Worm (Caenorhabditis elegans) whole organism, L1 larva: ENCODE results near the gene suca-1.

Experiments used
- C04F5.9 ChIP-seq: sonication (generic microtip); optimal IDR thresholded peaks from 2 replicates; lab custom pipeline; 2016; ENCODE audit warnings: missing genetic modification characterization, missing compliant biosample characterization
- C34B4.2 ChIP-seq: sonication (generic microtip); optimal IDR thresholded peaks from 2 replicates; lab custom pipeline; 2017; ENCODE audit warnings: mild to moderate bottlenecking, missing genetic modification characterization, missing compliant biosample characterization
- alr-1 ChIP-seq: fragments of 200-800 bp; sonication (Bioruptor generic); optimal IDR thresholded peaks from 2 replicates; lab custom pipeline; 2018; ENCODE audit warnings: borderline replicate concordance, mild to moderate bottlenecking, missing genetic modification characterization, missing compliant biosample characterization
- aly-2 ChIP-seq: fragments of 150-350 bp; optimal IDR thresholded peaks from 2 replicates; lab custom pipeline; 2014; ENCODE audit warnings: missing biosample characterization, missing genetic modification characterization
- blmp-1 ChIP-seq: fragments of 150-350 bp; optimal IDR thresholded peaks from 2 replicates; lab custom pipeline; 2014; ENCODE audit warnings: missing biosample characterization, missing genetic modification characterization
- ceh-8 ChIP-seq: fragments of 200-800 bp; sonication (Bioruptor generic); optimal IDR thresholded peaks from 2 replicates; lab custom pipeline; 2018; ENCODE audit warnings: mild to moderate bottlenecking, missing genetic modification characterization, moderate library complexity, missing compliant biosample characterization
- ceh-82 ChIP-seq, 3 experiments: fragments of 150-350 bp in 1 of 3; sonication (generic microtip) in 2 of 3; optimal IDR thresholded peaks; 2 replicates each; lab custom pipeline; 2014 to 2017; ENCODE audit warnings: missing biosample characterization in 3 of 3, missing genetic modification characterization in 3 of 3
- ceh-90 ChIP-seq: sonication (generic microtip); optimal IDR thresholded peaks from 2 replicates; lab custom pipeline; 2016; ENCODE audit warnings: missing genetic modification characterization, missing compliant biosample characterization
- efl-1 ChIP-seq, 4 experiments: fragments of 150-350 bp; optimal IDR thresholded peaks in 3 of 4; peaks in 1 of 4; 1 replicate in 1 of 4; 2 replicates in 3 of 4; lab custom pipeline; 2014; ENCODE audit warnings: missing biosample characterization in 2 of 4, missing genetic modification characterization in 2 of 4, missing genetic modification reagents in 2 of 4
- ets-5 ChIP-seq: fragments of 200-800 bp; sonication (Bioruptor generic); IDR thresholded peaks from 2 replicates; pipeline ENCODE4 v1.3.6; 2022; ENCODE audit warnings: missing genetic modification characterization, missing compliant biosample characterization
- fkh-10 ChIP-seq: sonication (generic microtip); optimal IDR thresholded peaks from 2 replicates; lab custom pipeline; 2017; ENCODE audit warnings: missing biosample characterization, missing genetic modification reagents, missing genetic modification characterization
- fos-1 ChIP-seq: fragments of 150-350 bp; optimal IDR thresholded peaks from 2 replicates; lab custom pipeline; 2014; ENCODE audit warnings: missing biosample characterization, missing genetic modification characterization
- hlh-4 ChIP-seq: sonication (generic microtip); optimal IDR thresholded peaks from 2 replicates; lab custom pipeline; 2016; ENCODE audit warnings: mild to moderate bottlenecking, missing genetic modification characterization, missing compliant biosample characterization
- hpl-2 ChIP-seq: fragments of 150-350 bp; optimal IDR thresholded peaks from 2 replicates; lab custom pipeline; 2014; ENCODE audit warnings: missing biosample characterization, missing genetic modification reagents, missing genetic modification characterization
- jun-1 ChIP-seq: fragments of 150-350 bp; optimal IDR thresholded peaks from 2 replicates; lab custom pipeline; 2014; ENCODE audit warnings: missing biosample characterization, missing genetic modification reagents, missing genetic modification characterization
- lin-13 ChIP-seq: fragments of 150-350 bp; optimal IDR thresholded peaks from 2 replicates; lab custom pipeline; 2014; ENCODE audit warnings: missing biosample characterization, missing genetic modification reagents, missing genetic modification characterization
- lin-14 ChIP-seq: fragments of 200-800 bp; sonication (Bioruptor generic); optimal IDR thresholded peaks from 2 replicates; lab custom pipeline; 2018; ENCODE audit warnings: mild to moderate bottlenecking, missing genetic modification characterization, moderate library complexity, missing compliant biosample characterization
- lin-35 ChIP-seq, 2 experiments: fragments of 150-350 bp; optimal IDR thresholded peaks; 2 replicates each; lab custom pipeline; 2014; ENCODE audit warnings: missing biosample characterization in 2 of 2, missing genetic modification characterization in 2 of 2, missing genetic modification reagents in 2 of 2
- lin-39 ChIP-seq: fragments of 150-350 bp; optimal IDR thresholded peaks from 2 replicates; lab custom pipeline; 2014; ENCODE audit warnings: missing biosample characterization, missing genetic modification reagents, missing genetic modification characterization
- mab-9 ChIP-seq: fragments of 200-800 bp; sonication (Bioruptor generic); IDR thresholded peaks from 2 replicates; pipeline ENCODE4 v1.3.6; 2022; ENCODE audit warnings: missing genetic modification reagents, missing genetic modification characterization, missing compliant biosample characterization
- mef-2 ChIP-seq: fragments of 150-350 bp; optimal IDR thresholded peaks from 2 replicates; lab custom pipeline; 2014; ENCODE audit warnings: missing biosample characterization, missing genetic modification characterization
- mep-1 ChIP-seq: fragments of 150-350 bp; optimal IDR thresholded peaks from 2 replicates; lab custom pipeline; 2014; ENCODE audit warnings: missing biosample characterization, missing genetic modification characterization
- nhr-11 ChIP-seq: fragments of 150-350 bp; optimal IDR thresholded peaks from 2 replicates; lab custom pipeline; 2014; ENCODE audit warnings: missing biosample characterization, missing genetic modification characterization
- nhr-12 ChIP-seq: sonication (generic microtip); optimal IDR thresholded peaks from 2 replicates; lab custom pipeline; 2017; ENCODE audit warnings: missing biosample characterization, missing genetic modification characterization
- nhr-19 ChIP-seq: fragments of 200-800 bp; sonication (Bioruptor generic); conservative IDR thresholded peaks from 2 replicates; pipeline ENCODE4 v1.3.6; 2022; ENCODE audit warnings: missing genetic modification characterization, missing compliant biosample characterization
- nhr-20 ChIP-seq: sonication (generic microtip); optimal IDR thresholded peaks from 2 replicates; lab custom pipeline; 2016; ENCODE audit warnings: mild to moderate bottlenecking, missing genetic modification characterization, missing compliant biosample characterization
- nhr-28 ChIP-seq: fragments of 150-350 bp; optimal IDR thresholded peaks from 2 replicates; lab custom pipeline; 2014; ENCODE audit warnings: missing biosample characterization, missing genetic modification characterization
- nhr-71 ChIP-seq: sonication (generic microtip); optimal IDR thresholded peaks from 2 replicates; lab custom pipeline; 2016; ENCODE audit warnings: mild to moderate bottlenecking, missing genetic modification characterization, moderate library complexity, missing compliant biosample characterization
- nhr-84 ChIP-seq: sonication (generic microtip); optimal IDR thresholded peaks from 2 replicates; lab custom pipeline; 2017; ENCODE audit warnings: missing biosample characterization, missing genetic modification characterization
- nhr-85 ChIP-seq: sonication (generic microtip); peaks from one replicate; lab custom pipeline; 2016; ENCODE audit warnings: missing genetic modification characterization, inconsistent platforms, missing compliant biosample characterization
- nhr-90 ChIP-seq: sonication (generic microtip); optimal IDR thresholded peaks from 2 replicates; lab custom pipeline; 2016; ENCODE audit warnings: mild to moderate bottlenecking, missing genetic modification characterization, missing compliant biosample characterization; ENCODE audit not compliant: poor library complexity
- pax-3 ChIP-seq: fragments of 200-800 bp; sonication (Bioruptor generic); optimal IDR thresholded peaks from 2 replicates; lab custom pipeline; 2018; ENCODE audit warnings: mild to moderate bottlenecking, missing genetic modification characterization, moderate library complexity, missing compliant biosample characterization
- pqm-1 ChIP-seq: sonication (generic microtip); optimal IDR thresholded peaks from 3 replicates; lab custom pipeline; 2017; ENCODE audit warnings: missing biosample characterization, missing genetic modification characterization
- rnt-1 ChIP-seq: sonication (generic microtip); optimal IDR thresholded peaks from 2 replicates; lab custom pipeline; 2016; ENCODE audit warnings: mild to moderate bottlenecking, missing genetic modification characterization, moderate library complexity, missing compliant biosample characterization
- sptf-1 ChIP-seq: fragments of 150-350 bp; optimal IDR thresholded peaks from 2 replicates; lab custom pipeline; 2014; ENCODE audit warnings: missing biosample characterization, missing genetic modification characterization
- tbx-2 ChIP-seq: sonication (generic microtip); optimal IDR thresholded peaks from 2 replicates; lab custom pipeline; 2016; ENCODE audit warnings: missing genetic modification characterization, missing compliant biosample characterization
- tlp-1 ChIP-seq: fragments of 150-350 bp; optimal IDR thresholded peaks from 2 replicates; lab custom pipeline; 2014; ENCODE audit warnings: missing biosample characterization, missing genetic modification characterization
- unc-130 ChIP-seq: fragments of 150-350 bp; optimal IDR thresholded peaks from 2 replicates; lab custom pipeline; 2017; ENCODE audit warnings: missing biosample characterization, missing genetic modification characterization, inconsistent platforms
- unc-30 ChIP-seq: sonication (generic microtip); optimal IDR thresholded peaks from 2 replicates; lab custom pipeline; 2017; ENCODE audit warnings: missing biosample characterization, missing genetic modification characterization
- unc-62 ChIP-seq: fragments of 150-350 bp; optimal IDR thresholded peaks from 2 replicates; lab custom pipeline; 2014; ENCODE audit warnings: missing biosample characterization, missing genetic modification reagents, missing genetic modification characterization
- unc-86 ChIP-seq: sonication (generic microtip); optimal IDR thresholded peaks from 2 replicates; lab custom pipeline; 2016; ENCODE audit warnings: missing genetic modification characterization, missing compliant biosample characterization
- unc-98 ChIP-seq: fragments of 200-800 bp; sonication (Bioruptor generic); IDR thresholded peaks from 2 replicates; pipeline ENCODE4 v1.3.6; 2022; ENCODE audit warnings: missing genetic modification characterization, missing compliant biosample characterization
- vab-15 ChIP-seq: sonication (generic microtip); optimal IDR thresholded peaks from 2 replicates; lab custom pipeline; 2017; ENCODE audit warnings: missing genotype, mild to moderate bottlenecking, missing genetic modification characterization, missing compliant biosample characterization
- xbp-1 ChIP-seq: sonication (generic microtip); optimal IDR thresholded peaks from 2 replicates; lab custom pipeline; 2016; ENCODE audit warnings: missing genetic modification characterization, missing compliant biosample characterization
- zip-4 ChIP-seq: fragments of 200-800 bp; sonication (Bioruptor generic); optimal IDR thresholded peaks from 2 replicates; lab custom pipeline; 2018; ENCODE audit warnings: mild to moderate bottlenecking, missing genetic modification characterization, moderate library complexity, missing compliant biosample characterization
- ztf-11 ChIP-seq, 2 experiments: sonication (generic microtip); optimal IDR thresholded peaks; 2 replicates each; lab custom pipeline; 2016 to 2017; ENCODE audit warnings: missing genetic modification characterization in 2 of 2, missing biosample characterization in 1 of 2, missing compliant biosample characterization in 1 of 2
- ztf-4 ChIP-seq: fragments of 150-350 bp; optimal IDR thresholded peaks from 2 replicates; lab custom pipeline; 2014; ENCODE audit warnings: missing biosample characterization, missing genetic modification characterization

suca-1 gene

DNA sequence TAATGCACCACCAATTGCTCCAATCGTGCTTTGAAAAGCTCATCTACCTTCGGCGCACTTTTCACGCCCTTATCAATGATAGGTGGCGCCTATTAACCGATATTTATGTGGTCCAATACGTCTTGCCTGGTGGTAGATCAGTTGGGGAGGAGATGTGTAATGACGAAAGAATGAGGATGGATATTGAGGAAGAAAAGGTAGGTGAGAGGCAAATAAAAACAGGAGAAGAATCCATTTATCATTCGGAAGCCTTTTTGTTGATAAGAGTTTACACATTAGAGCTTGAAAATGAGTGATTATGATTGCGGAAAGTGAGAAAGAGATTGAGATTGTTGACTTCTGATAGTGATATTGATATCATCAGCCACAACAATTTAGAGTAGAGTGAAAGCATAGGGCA is 7.5 kb upstream of the suca-1 start:
- TF ChIP-seq rnt-1 (tag; lab: Kevin White, UChicago) (peak; percentile 64), nhr-71 (peak; percentile 29), vab-15 (no peak), lin-35 (GFP tag; optimal IDR thresholded peaks at IDR 0.05; lab: Kevin White, UChicago) (no peak), nhr-19 (GFP tag; lab: Robert Waterston, UW) (0 out of 2 replicates have a peak, but pooled peaks have one; percentile 7), mab-9 (no peak), lin-14 (GFP tag; lab: Kevin White, UChicago) (peak; percentile 32)
- TF ChIP-seq, all 84 proteins: peak for 4

DNA sequence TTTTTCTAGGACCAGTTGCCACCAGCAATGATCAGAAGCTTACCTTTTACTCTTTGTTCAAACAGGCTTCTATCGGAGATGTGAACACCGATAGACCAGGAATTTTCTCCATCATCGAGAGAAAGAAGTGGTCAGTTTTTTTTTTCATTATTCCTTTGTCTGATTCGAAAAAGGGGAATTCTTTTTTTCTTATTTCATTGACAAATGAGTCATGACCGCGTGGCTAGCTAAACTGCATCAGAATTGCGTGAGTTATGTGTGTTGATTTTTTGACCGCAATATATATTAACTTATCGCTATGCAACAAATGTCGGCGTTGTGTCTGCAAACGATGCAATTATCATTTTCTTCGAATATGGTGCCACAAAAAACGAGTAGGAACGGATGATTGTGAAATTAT is 3.5 kb upstream of the suca-1 start:
- TF ChIP-seq nhr-71: peak; percentile 32
- no peak for TF ChIP-seq xbp-1 (tag; lab: Kevin White, UChicago)
- peak; percentile 26 for TF ChIP-seq nhr-20

DNA sequence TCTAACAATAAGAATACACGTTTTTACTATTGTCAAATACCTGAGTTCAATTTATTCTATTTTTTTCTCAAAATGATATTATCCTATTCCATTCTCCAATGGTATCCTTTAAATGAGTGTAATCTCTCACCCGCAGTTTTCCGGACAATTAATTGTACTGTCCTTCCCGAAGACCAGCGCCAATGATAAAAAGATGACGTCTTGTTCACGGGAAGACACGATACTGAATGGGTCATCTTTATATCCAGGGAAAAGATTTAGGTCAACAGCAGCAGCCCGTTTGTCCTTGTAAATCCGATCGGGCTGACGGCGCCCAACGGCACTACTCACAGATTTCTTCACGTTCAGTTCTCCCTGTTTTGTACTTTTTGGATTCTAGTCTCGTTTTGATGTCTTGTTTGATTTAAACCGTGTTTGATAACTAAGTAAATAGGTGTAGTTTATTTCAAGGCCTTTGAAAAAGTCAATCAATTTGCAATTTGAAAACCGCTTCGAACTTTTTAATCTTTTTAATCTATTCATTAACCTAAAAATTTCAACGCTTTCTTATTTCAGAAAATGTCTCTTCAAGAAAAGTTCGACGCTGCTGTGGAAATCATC is 2.9 kb upstream of the suca-1 start, which contains the start of gene acbp-3:
Gene acbp-3 (plus strand): TSS at position 550 of the 600 bp plus-strand sequence.
- no peak for TF ChIP-seq lin-39
- peak; percentile 77 for TF ChIP-seq blmp-1
- no peak for TF ChIP-seq ztf-11 (tag; optimal IDR thresholded peaks at IDR 0.05; lab: Kevin White, UChicago)

DNA sequence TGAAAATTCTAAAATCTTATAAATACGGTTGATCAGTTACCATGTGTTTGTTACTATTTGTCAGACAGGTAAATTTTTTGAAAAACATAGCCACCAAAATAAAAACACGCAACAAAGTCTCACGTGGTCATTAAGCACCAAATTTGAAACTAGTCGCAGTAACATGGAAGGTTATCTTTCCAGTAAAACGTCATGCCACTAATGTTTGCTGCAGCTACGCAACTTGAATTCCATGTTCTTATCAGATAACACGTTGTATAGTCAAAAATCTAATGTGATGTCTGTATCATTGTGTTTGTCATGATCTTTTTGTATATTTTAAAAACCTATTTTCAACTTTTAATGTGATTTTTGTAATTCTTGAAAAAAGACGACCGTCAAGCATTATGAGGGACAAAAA is 1.9 kb upstream of the suca-1 start:
- TF ChIP-seq nhr-11 (tag; lab: Kevin White, UChicago): no peak
- TF ChIP-seq tlp-1: no peak
- no peak for TF ChIP-seq xbp-1 (tag; lab: Kevin White, UChicago)
- TF ChIP-seq nhr-20: peak; percentile 57
- TF ChIP-seq ztf-4: no peak
- no peak for TF ChIP-seq efl-1 (optimal IDR thresholded peaks at IDR 0.05; lab: Kevin White, UChicago)
- TF ChIP-seq efl-1 (GFP tag; optimal IDR thresholded peaks at IDR 0.05 in 1 of 2; lab: Kevin White, UChicago): no peak
- no peak for TF ChIP-seq unc-130 (tag; lab: Kevin White, UChicago)
- no peak for TF ChIP-seq C34B4.2 (tag; lab: Kevin White, UChicago)
- no peak for TF ChIP-seq pax-3 (tag; lab: Kevin White, UChicago)
- no peak for TF ChIP-seq sptf-1 (tag; lab: Kevin White, UChicago)
- TF ChIP-seq ceh-8 (GFP tag; lab: Kevin White, UChicago): no peak
- no peak for TF ChIP-seq ets-5
- no peak for TF ChIP-seq mep-1 (tag; lab: Kevin White, UChicago)
- TF ChIP-seq jun-1 (tag; lab: Kevin White, UChicago): no peak
- no peak for TF ChIP-seq lin-13
- peak; percentile 78 for TF ChIP-seq nhr-85
- no peak for TF ChIP-seq C04F5.9 (tag; lab: Kevin White, UChicago)
- TF ChIP-seq rnt-1 (tag; lab: Kevin White, UChicago): no peak
- TF ChIP-seq nhr-84 (tag; lab: Kevin White, UChicago): no peak
- no peak for TF ChIP-seq tbx-2 (tag; lab: Kevin White, UChicago)
- peak; percentile 37 for TF ChIP-seq nhr-71
- no peak for TF ChIP-seq alr-1 (tag; lab: Kevin White, UChicago)
- TF ChIP-seq unc-98 (GFP tag; lab: Robert Waterston, UW): no peak
- TF ChIP-seq unc-62 (GFP tag; lab: Kevin White, UChicago): no peak
- TF ChIP-seq unc-86 (tag; lab: Kevin White, UChicago): no peak
- TF ChIP-seq nhr-12 (tag; lab: Kevin White, UChicago): no peak
- no peak for TF ChIP-seq ceh-82 (tag; optimal IDR thresholded peaks at IDR 0.05; lab: Kevin White, UChicago)
- TF ChIP-seq ceh-90 (tag; lab: Kevin White, UChicago): no peak
- TF ChIP-seq lin-14 (GFP tag; lab: Kevin White, UChicago): peak; percentile 41
- no peak for TF ChIP-seq hlh-4
- no peak for TF ChIP-seq unc-30
- TF ChIP-seq zip-4 (GFP tag; lab: Kevin White, UChicago): no peak
- no peak for TF ChIP-seq mef-2 (tag; lab: Kevin White, UChicago)
- no peak for TF ChIP-seq aly-2
- no peak for TF ChIP-seq fos-1 (tag; lab: Kevin White, UChicago)
- TF ChIP-seq pqm-1: no peak
- no peak for TF ChIP-seq fkh-10 (GFP tag; lab: Kevin White, UChicago)
- no peak for TF ChIP-seq hpl-2 (GFP tag; lab: Kevin White, UChicago)
- peak; percentile 37 for TF ChIP-seq nhr-90 (tag; lab: Kevin White, UChicago)
- no peak for TF ChIP-seq nhr-28
